Worm (Caenorhabditis elegans): Measurements from ENCODE around the gene fat-3.

DNA sequence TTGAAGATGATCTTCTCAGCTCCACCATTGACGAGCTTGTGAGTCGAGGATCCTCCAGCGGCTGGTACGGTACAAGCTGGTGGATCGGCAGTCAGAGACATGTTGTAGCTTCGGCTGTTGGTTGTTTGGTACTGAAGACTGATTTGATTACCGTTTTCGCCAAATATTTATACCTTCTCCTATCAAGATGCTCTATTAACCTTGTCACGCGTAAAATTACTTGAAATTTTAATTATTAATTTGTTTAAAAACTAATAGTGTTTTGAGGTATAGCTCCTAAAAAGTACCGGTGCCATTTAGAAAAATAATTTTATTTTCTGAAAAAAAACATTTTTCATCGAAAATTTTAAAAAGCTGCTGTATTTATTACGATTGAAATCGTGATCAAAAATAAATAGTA is 48.1 kb downstream of the fat-3 start, which contains the start of gene ssp-10:
- TF ChIP-seq snpc-4 (GFP tag; optimal IDR thresholded peaks at IDR 0.05) = no peak
- no peak for TF ChIP-seq snpc-4 (tag; optimal IDR thresholded peaks at IDR 0.05)
- no peak for TF ChIP-seq Y53G8AR.9 (GFP tag; conservative IDR thresholded peaks at IDR 0.05)
- TF ChIP-seq ama-1 (optimal IDR thresholded peaks at IDR 0.05) = no peak
- no peak for TF ChIP-seq ama-1 (GFP tag; optimal IDR thresholded peaks at IDR 0.05)
- no peak for TF ChIP-seq pha-4 (tag; optimal IDR thresholded peaks at IDR 0.05)
- no peak for TF ChIP-seq unc-62 (GFP tag; optimal IDR thresholded peaks at IDR 0.05)
- TF ChIP-seq fkh-3 (tag; optimal IDR thresholded peaks at IDR 0.05) = no peak
- no peak for TF ChIP-seq nhr-179 (tag; optimal IDR thresholded peaks at IDR 0.05)
- no peak for TF ChIP-seq mxl-1 (tag; optimal IDR thresholded peaks at IDR 0.05)
- TF ChIP-seq ztf-6 (GFP tag; IDR thresholded peaks at IDR 0.05) = no peak
- no peak for TF ChIP-seq lin-35 (GFP tag; optimal IDR thresholded peaks at IDR 0.05)
- TF ChIP-seq F39B2.1 (GFP tag; IDR thresholded peaks at IDR 0.05) = no peak
- TF ChIP-seq ZK185.1 (tag; optimal IDR thresholded peaks at IDR 0.05; ENCODE audit: poor library complexity, severe bottlenecking) = no peak
